Fruit fly (Drosophila melanogaster) whole organism, embryonic: Measurements from ENCODE around the gene Polr3F.

Experiments
- CG10147 ChIP-seq: fragments of 200-800 bp; sonication (Bioruptor generic); optimal IDR thresholded peaks from 2 replicates; lab custom pipeline; 2019; ENCODE audit warnings: missing biosample characterization, mild to moderate bottlenecking, missing genetic modification characterization, moderate library complexity
- CG18011 ChIP-seq: fragments of 200-800 bp; sonication (Bioruptor generic); optimal IDR thresholded peaks from 2 replicates; lab custom pipeline; 2017; ENCODE audit warnings: missing biosample characterization, missing genetic modification characterization, mild to moderate bottlenecking, moderate library complexity, missing genotype
- CG7556 ChIP-seq: fragments of 200-800 bp; sonication (Bioruptor generic); optimal IDR thresholded peaks from 2 replicates; lab custom pipeline; 2017; ENCODE audit warnings: missing biosample characterization, mild to moderate bottlenecking, missing genetic modification characterization
- Hr39 ChIP-seq: fragments of >200 bp; optimal IDR thresholded peaks from 2 replicates; lab custom pipeline; 2017
- Mes4 ChIP-seq: fragments of 200-800 bp; sonication (Bioruptor generic); optimal IDR thresholded peaks from 2 replicates; lab custom pipeline; 2016; ENCODE audit warnings: missing biosample characterization, missing genetic modification characterization
- Ssrp ChIP-seq: fragments of 200-800 bp; sonication (Bioruptor generic); optimal IDR thresholded peaks from 2 replicates; lab custom pipeline; 2018; ENCODE audit warnings: missing biosample characterization, mild to moderate bottlenecking, missing genetic modification characterization, moderate library complexity
- hbn ChIP-seq: fragments of 200-800 bp; sonication (Bioruptor generic); IDR thresholded peaks from 2 replicates; pipeline ENCODE4 v1.3.6; 2022; ENCODE audit warnings: missing biosample characterization, missing genetic modification characterization; ENCODE audit not compliant: partially characterized antibody
- lov ChIP-seq, 2 experiments: fragments of 200-800 bp in 1 of 2; fragments of >200 bp in 1 of 2; sonication (Bioruptor generic) in 1 of 2; IDR thresholded peaks in 1 of 2; optimal IDR thresholded peaks in 1 of 2; 2 replicates in 1 of 2; 3 replicates in 1 of 2; pipeline versions ENCODE4 v1.3.6 to Lab custom; 2017 to 2022; ENCODE audit warnings: missing biosample characterization in 1 of 2, missing genetic modification characterization in 1 of 2
- scrt ChIP-seq: fragments of 200-800 bp; sonication (Bioruptor generic); optimal IDR thresholded peaks from 2 replicates; lab custom pipeline; 2018; ENCODE audit warnings: missing biosample characterization, mild to moderate bottlenecking, missing genetic modification characterization, moderate library complexity
- zfh1 ChIP-seq: fragments of 200-800 bp; sonication (Bioruptor generic); IDR thresholded peaks from 3 replicates; pipeline ENCODE4 v1.3.6; 2022; ENCODE audit warnings: missing biosample characterization, missing genetic modification characterization

DNA sequence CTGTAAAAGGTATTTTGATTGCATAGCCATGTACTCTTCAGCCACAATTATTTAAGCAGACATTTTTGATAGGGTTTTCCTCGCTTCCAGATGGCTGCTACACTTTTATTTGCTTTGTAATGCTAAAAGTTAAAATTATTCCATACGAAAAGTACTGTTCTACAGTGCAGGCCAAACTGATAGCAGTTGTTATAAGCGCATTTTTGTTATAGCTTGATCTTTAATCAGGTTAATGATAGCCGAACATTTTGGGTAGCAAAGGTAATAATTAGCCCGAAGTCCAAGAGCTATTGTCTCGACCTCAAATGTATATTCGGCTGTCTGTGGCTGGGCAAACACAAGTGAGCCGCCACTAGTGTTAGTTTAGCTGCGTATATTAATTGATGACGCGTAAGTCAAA lies 9.2 kb downstream of the Polr3F start:
- TF ChIP-seq scrt (GFP tag; lab: Kevin White, UChicago) (no peak), Hr39 (lab: Kevin White, UChicago) (no peak), Mes4 (GFP tag; lab: Kevin White, UChicago) (no peak), zfh1 (no peak), CG7556 (GFP tag; lab: Kevin White, UChicago) (no peak), lov (optimal IDR thresholded peaks at IDR 0.05; lab: Kevin White, UChicago) (no peak), lov (GFP tag; IDR thresholded peaks at IDR 0.05; lab: Robert Waterston, UW) (no peak), CG10147 (GFP tag; lab: Kevin White, UChicago) (no peak), CG18011 (no peak), hbn (GFP tag; lab: Robert Waterston, UW) (no peak), Ssrp (no peak)
